Fruit fly (Drosophila melanogaster) whole organism, wandering third instar larva: ENCODE measurements around the gene SMC3.

Experiments used
- Abd-B ChIP-seq: fragments of >200 bp; optimal IDR thresholded peaks from 2 replicates; lab custom pipeline; 2017; ENCODE audit warnings: missing biosample characterization, missing genetic modification characterization
- GATAd ChIP-seq: sonication (Bioruptor generic); optimal IDR thresholded peaks from 2 replicates; lab custom pipeline; 2016; ENCODE audit warnings: missing biosample characterization, missing genetic modification characterization
- HLH106 ChIP-seq: fragments of 200-800 bp; optimal IDR thresholded peaks from 3 replicates; lab custom pipeline; 2019; ENCODE audit warnings: missing biosample characterization, mild to moderate bottlenecking, missing genetic modification characterization, moderate library complexity
- OdsH ChIP-seq: fragments of 200-800 bp; sonication (Bioruptor generic); optimal IDR thresholded peaks from 2 replicates; lab custom pipeline; 2016; ENCODE audit warnings: missing biosample characterization, mild to moderate bottlenecking, missing genetic modification characterization
- br ChIP-seq: fragments of 200-800 bp; sonication (Bioruptor generic); optimal IDR thresholded peaks from 2 replicates; lab custom pipeline; 2016; ENCODE audit warnings: missing biosample characterization, missing genetic modification characterization
- brk ChIP-seq: fragments of 200-800 bp; sonication (Bioruptor generic); optimal IDR thresholded peaks from 2 replicates; lab custom pipeline; 2016; ENCODE audit warnings: missing biosample characterization, mild to moderate bottlenecking, missing genetic modification characterization
- fru ChIP-seq: fragments of 200-800 bp; sonication (Bioruptor generic); optimal IDR thresholded peaks from 3 replicates; lab custom pipeline; 2016; ENCODE audit warnings: missing biosample characterization, mild to moderate bottlenecking, missing genetic modification characterization
- h ChIP-seq: fragments of 200-800 bp; sonication (Bioruptor generic); optimal IDR thresholded peaks from 3 replicates; lab custom pipeline; 2016; ENCODE audit warnings: missing biosample characterization, mild to moderate bottlenecking, missing genetic modification characterization
- pan ChIP-seq: fragments of >200 bp; optimal IDR thresholded peaks from 2 replicates; lab custom pipeline; 2017
- psq ChIP-seq: fragments of 200-800 bp; sonication (Bioruptor generic); optimal IDR thresholded peaks from 3 replicates; lab custom pipeline; 2017; ENCODE audit warnings: missing biosample characterization, mild to moderate bottlenecking, missing genetic modification characterization, moderate library complexity
- sage ChIP-seq: fragments of 200-800 bp; sonication (Bioruptor generic); optimal IDR thresholded peaks from 2 replicates; lab custom pipeline; 2016; ENCODE audit warnings: missing biosample characterization, mild to moderate bottlenecking, missing genetic modification characterization
- sv ChIP-seq: fragments of 200-800 bp; sonication (Bioruptor generic); optimal IDR thresholded peaks from 3 replicates; lab custom pipeline; 2016; ENCODE audit warnings: missing biosample characterization, missing genetic modification characterization
- usp ChIP-seq: fragments of >200 bp; optimal IDR thresholded peaks from 2 replicates; lab custom pipeline; 2017; ENCODE audit warnings: missing biosample characterization, missing genetic modification characterization

DNA sequence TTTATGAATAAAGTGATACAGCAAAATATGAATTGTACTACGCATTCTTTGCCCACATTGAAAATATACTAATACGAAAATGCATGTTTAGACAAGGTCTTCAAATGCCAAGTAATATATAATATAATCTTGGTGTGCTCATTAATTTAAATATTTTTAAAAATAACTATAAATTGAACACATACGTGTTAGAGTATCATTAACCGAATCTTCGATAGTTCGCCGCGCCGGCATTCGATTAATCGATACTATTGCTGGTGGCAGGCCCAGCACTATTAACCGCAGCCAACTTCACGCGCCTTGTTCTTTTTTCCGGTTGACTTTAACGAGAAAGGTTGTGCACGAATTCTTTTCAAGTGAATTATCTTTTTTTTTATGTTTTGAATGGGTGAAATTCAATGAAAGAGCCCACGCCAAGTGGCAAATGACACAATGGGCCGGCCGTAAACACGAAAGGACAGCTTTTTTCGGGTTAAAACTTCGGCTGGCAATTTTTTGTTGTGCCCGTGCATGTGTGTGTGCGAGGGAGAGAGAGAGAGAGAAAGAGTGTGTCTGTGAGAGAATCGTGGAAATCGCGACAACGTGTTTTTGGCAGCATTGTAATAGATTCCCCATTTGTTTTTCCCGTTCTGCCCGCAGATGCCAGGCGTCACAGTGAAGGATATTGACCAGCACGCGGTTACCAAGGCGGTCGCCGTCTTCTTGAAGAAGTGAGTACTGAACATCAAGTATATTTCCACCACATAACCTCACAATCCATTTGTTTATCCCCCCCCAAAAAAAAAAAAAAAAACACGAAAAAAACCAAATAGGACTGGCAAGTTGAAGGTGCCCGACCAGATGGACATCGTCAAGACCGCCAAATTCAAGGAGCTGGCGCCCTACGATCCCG is 44.6 kb upstream of the SMC3 start, which contains the start of gene RpS19a:
- no peak for TF ChIP-seq usp (GFP tag; lab: Kevin White, UChicago)
- TF ChIP-seq OdsH (GFP tag; lab: Kevin White, UChicago) = peak; percentile 16
- TF ChIP-seq HLH106 = peak; percentile 59
- TF ChIP-seq fru (GFP tag; lab: Kevin White, UChicago) = peak; percentile 52
- TF ChIP-seq pan (lab: Kevin White, UChicago) = no peak
- TF ChIP-seq GATAd (GFP tag; lab: Kevin White, UChicago) = peak; percentile 16
- no peak for TF ChIP-seq psq
- peak; percentile 76 for TF ChIP-seq br (GFP tag; lab: Kevin White, UChicago)
- peak; percentile 45 for TF ChIP-seq sv (GFP tag; lab: Kevin White, UChicago)
- no peak for TF ChIP-seq Abd-B (GFP tag; lab: Kevin White, UChicago)
- peak; percentile 20 for TF ChIP-seq sage (GFP tag; lab: Kevin White, UChicago)
- TF ChIP-seq brk (GFP tag; lab: Kevin White, UChicago) = no peak
- TF ChIP-seq h (GFP tag; lab: Kevin White, UChicago) = peak; percentile 58
